Worm (Caenorhabditis elegans) whole organism, L3 larva: ENCODE measurements around the gene F18A11.5.
A peak's percentile ranks its signal among the peaks of the same experiment; 100 is the strongest.

Source experiments
- R02D3.7 ChIP-seq: fragments of 150-350 bp; optimal IDR thresholded peaks from 2 replicates; lab custom pipeline; 2014; ENCODE audit warnings: missing biosample characterization, missing genetic modification characterization
- ama-1 ChIP-seq: fragments of 150-350 bp; optimal IDR thresholded peaks from 2 replicates; lab custom pipeline; 2018
- ceh-16 ChIP-seq: sonication (generic microtip); optimal IDR thresholded peaks from 2 replicates; lab custom pipeline; 2017; ENCODE audit warnings: missing biosample characterization, missing genetic modification characterization
- ceh-28 ChIP-seq: fragments of 150-350 bp; optimal IDR thresholded peaks from 2 replicates; lab custom pipeline; 2014; ENCODE audit warnings: missing biosample characterization, missing genetic modification reagents, missing genetic modification characterization
- ceh-82 ChIP-seq: fragments of 150-350 bp; optimal IDR thresholded peaks from 2 replicates; lab custom pipeline; 2014; ENCODE audit warnings: missing biosample characterization, missing genetic modification characterization
- ceh-9 ChIP-seq: sonication (generic microtip); optimal IDR thresholded peaks from 2 replicates; lab custom pipeline; 2018; ENCODE audit warnings: missing biosample characterization, missing genetic modification characterization
- elt-1 ChIP-seq: fragments of 150-350 bp; optimal IDR thresholded peaks from 2 replicates; lab custom pipeline; 2014; ENCODE audit warnings: missing biosample characterization, missing genetic modification characterization
- elt-2 ChIP-seq: sonication (generic microtip); optimal IDR thresholded peaks from 2 replicates; lab custom pipeline; 2016; ENCODE audit warnings: missing genetic modification reagents, mild to moderate bottlenecking, missing genetic modification characterization, missing compliant biosample characterization
- elt-3 ChIP-seq, 3 experiments: fragments of 150-350 bp in 1 of 3; sonication (generic microtip) in 2 of 3; optimal IDR thresholded peaks; 2 replicates in 2 of 3; 4 replicates in 1 of 3; lab custom pipeline; 2014 to 2017; ENCODE audit warnings: missing biosample characterization in 3 of 3, missing genetic modification characterization in 3 of 3
- eor-1 ChIP-seq, 2 experiments: fragments of 150-350 bp; optimal IDR thresholded peaks; 2 replicates each; lab custom pipeline; 2014 to 2018; ENCODE audit warnings: missing biosample characterization in 2 of 2, missing genetic modification characterization in 2 of 2
- fkh-10 ChIP-seq: sonication (generic microtip); optimal IDR thresholded peaks from 2 replicates; lab custom pipeline; 2017; ENCODE audit warnings: missing biosample characterization, missing genetic modification reagents, missing genetic modification characterization
- fos-1 ChIP-seq: fragments of 150-350 bp; optimal IDR thresholded peaks from 2 replicates; lab custom pipeline; 2014; ENCODE audit warnings: missing biosample characterization, missing genetic modification characterization
- jun-1 ChIP-seq: fragments of 150-350 bp; optimal IDR thresholded peaks from 2 replicates; lab custom pipeline; 2014; ENCODE audit warnings: missing biosample characterization, missing genetic modification reagents, missing genetic modification characterization
- lin-15B ChIP-seq: fragments of 150-350 bp; optimal IDR thresholded peaks from 2 replicates; lab custom pipeline; 2014; ENCODE audit warnings: missing biosample characterization, missing genetic modification characterization
- lin-39 ChIP-seq: fragments of 150-350 bp; optimal IDR thresholded peaks from 2 replicates; lab custom pipeline; 2018; ENCODE audit warnings: missing biosample characterization, missing genetic modification reagents, missing genetic modification characterization
- lsy-12 ChIP-seq: sonication (generic microtip); optimal IDR thresholded peaks from 2 replicates; lab custom pipeline; 2016; ENCODE audit warnings: mild to moderate bottlenecking, missing genetic modification characterization, missing compliant biosample characterization
- mdl-1 ChIP-seq: fragments of 150-350 bp; optimal IDR thresholded peaks from 2 replicates; lab custom pipeline; 2014; ENCODE audit warnings: missing biosample characterization, missing genetic modification characterization
- nfya-1 ChIP-seq: sonication (generic microtip); optimal IDR thresholded peaks from 2 replicates; lab custom pipeline; 2017; ENCODE audit warnings: missing genetic modification characterization, mild to moderate bottlenecking, missing compliant biosample characterization, antibody characterized with exemption, moderate library complexity; ENCODE audit not compliant: insufficient read depth
- nhr-12 ChIP-seq: fragments of 150-350 bp; optimal IDR thresholded peaks from 2 replicates; lab custom pipeline; 2014; ENCODE audit warnings: missing biosample characterization, missing genetic modification characterization
- nhr-23 ChIP-seq: fragments of 150-350 bp; optimal IDR thresholded peaks from 2 replicates; lab custom pipeline; 2014; ENCODE audit warnings: missing biosample characterization, missing genetic modification reagents, missing genetic modification characterization
- nhr-25 ChIP-seq: sonication (generic microtip); optimal IDR thresholded peaks from 2 replicates; lab custom pipeline; 2017; ENCODE audit warnings: missing biosample characterization, missing genetic modification characterization
- nhr-28 ChIP-seq: fragments of 150-350 bp; optimal IDR thresholded peaks from 2 replicates; lab custom pipeline; 2014; ENCODE audit warnings: missing biosample characterization, missing genetic modification characterization
- nhr-67 ChIP-seq: fragments of 150-350 bp; optimal IDR thresholded peaks from 2 replicates; lab custom pipeline; 2014; ENCODE audit warnings: missing biosample characterization, missing genetic modification characterization
- pha-4 ChIP-seq: fragments of 150-350 bp; optimal IDR thresholded peaks from 2 replicates; lab custom pipeline; 2014; ENCODE audit warnings: missing biosample characterization, missing genetic modification reagents, missing genetic modification characterization
- pqm-1 ChIP-seq: fragments of 150-350 bp; optimal IDR thresholded peaks from 2 replicates; lab custom pipeline; 2017; ENCODE audit warnings: missing biosample characterization, missing genetic modification characterization, inconsistent platforms
- sea-2 ChIP-seq: fragments of 150-350 bp; sonication (generic microtip); optimal IDR thresholded peaks from 4 replicates; lab custom pipeline; 2014; ENCODE audit warnings: missing biosample characterization, missing genetic modification reagents, missing genetic modification characterization
- skn-1 ChIP-seq: fragments of 150-350 bp; optimal IDR thresholded peaks from 2 replicates; lab custom pipeline; 2014; ENCODE audit warnings: missing biosample characterization, missing genetic modification characterization
- snpc-4 ChIP-seq: fragments of 150-350 bp; optimal IDR thresholded peaks from 2 replicates; lab custom pipeline; 2014; ENCODE audit warnings: missing biosample characterization, missing genetic modification characterization
- tbx-2 ChIP-seq: sonication (generic microtip); optimal IDR thresholded peaks from 2 replicates; lab custom pipeline; 2016; ENCODE audit warnings: mild to moderate bottlenecking, missing genetic modification characterization, missing compliant biosample characterization
- unc-39 ChIP-seq: sonication (generic microtip); optimal IDR thresholded peaks from 4 replicates; lab custom pipeline; 2017; ENCODE audit warnings: missing biosample characterization, missing genetic modification characterization
- unc-62 ChIP-seq: fragments of 150-350 bp; sonication (generic microtip); optimal IDR thresholded peaks from 4 replicates; lab custom pipeline; 2014; ENCODE audit warnings: missing biosample characterization, missing genetic modification reagents, missing genetic modification characterization
- zag-1 ChIP-seq: fragments of 150-350 bp; optimal IDR thresholded peaks from 2 replicates; lab custom pipeline; 2014; ENCODE audit warnings: missing biosample characterization, missing genetic modification characterization
- ztf-11 ChIP-seq: fragments of 150-350 bp; optimal IDR thresholded peaks from 2 replicates; lab custom pipeline; 2014; ENCODE audit warnings: missing biosample characterization, missing genetic modification characterization
- ztf-4 ChIP-seq: fragments of 150-350 bp; optimal IDR thresholded peaks from 2 replicates; lab custom pipeline; 2014; ENCODE audit warnings: missing biosample characterization, missing genetic modification characterization

Gene F18A11.5

ce11 chrII:13013966-13014365 is at the start of gene F18A11.5:
Gene F18A11.5, minus strand, starts transcription at chrII:13014286.
- no peak for TF ChIP-seq tbx-2 (tag; lab: Kevin White, UChicago)
- no peak for TF ChIP-seq unc-39
- no peak for TF ChIP-seq nhr-25 (tag; lab: Kevin White, UChicago)
- no peak for TF ChIP-seq ztf-11 (tag; lab: Kevin White, UChicago)
- TF ChIP-seq nfya-1 (tag; lab: Kevin White, UChicago): peak; percentile 12
- TF ChIP-seq R02D3.7 (tag; lab: Kevin White, UChicago): no peak
- peak; percentile 5 for TF ChIP-seq lin-39 (tag; lab: Kevin White, UChicago)
- no peak for TF ChIP-seq fos-1 (tag; lab: Kevin White, UChicago)
- TF ChIP-seq snpc-4: no peak
- no peak for TF ChIP-seq ceh-9 (tag; lab: Kevin White, UChicago)
- no peak for TF ChIP-seq nhr-28 (tag; lab: Kevin White, UChicago)
- no peak for TF ChIP-seq zag-1 (tag; lab: Kevin White, UChicago)
- TF ChIP-seq lsy-12 (tag; lab: Kevin White, UChicago): no peak
- TF ChIP-seq nhr-67 (tag; lab: Kevin White, UChicago): no peak
- TF ChIP-seq ceh-82 (tag; lab: Kevin White, UChicago): no peak
- peak; percentile 5 for TF ChIP-seq ceh-28 (tag; lab: Kevin White, UChicago)
- TF ChIP-seq elt-2 (tag; lab: Kevin White, UChicago): no peak

- TF ChIP-seq elt-1 (tag; lab: Kevin White, UChicago) (no peak), ceh-16 (tag; lab: Kevin White, UChicago) (no peak), unc-39 (no peak), lsy-12 (tag; lab: Kevin White, UChicago) (no peak), skn-1 (tag; lab: Kevin White, UChicago) (no peak), ztf-4 (tag; lab: Kevin White, UChicago) (no peak), nhr-23 (tag; lab: Kevin White, UChicago) (no peak), nhr-67 (tag; lab: Kevin White, UChicago) (no peak), eor-1 (tag; optimal IDR thresholded peaks at IDR 0.05; lab: Kevin White, UChicago) (no peak), pha-4 (tag; lab: Kevin White, UChicago) (no peak), fos-1 (tag; lab: Kevin White, UChicago) (no peak), sea-2 (no peak), ama-1 (lab: Kevin White, UChicago) (no peak), ceh-9 (tag; lab: Kevin White, UChicago) (no peak), unc-62 (GFP tag; lab: Kevin White, UChicago) (no peak), fkh-10 (no peak), R02D3.7 (tag; lab: Kevin White, UChicago) (no peak), pqm-1 (no peak), tbx-2 (tag; lab: Kevin White, UChicago) (no peak)
Measured at ce11 chrII:13059196-13059595, 45.1 kb upstream of the F18A11.5 start.

- TF ChIP-seq nhr-12 (tag; lab: Kevin White, UChicago) (no peak), mdl-1 (tag; lab: Kevin White, UChicago) (no peak), fos-1 (tag; lab: Kevin White, UChicago) (no peak), nfya-1 (tag; lab: Kevin White, UChicago) (no peak), elt-3 (tag; optimal IDR thresholded peaks at IDR 0.05; lab: Kevin White, UChicago) (no peak)
Measured at ce11 chrII:13056580-13056979, 42.5 kb upstream of the F18A11.5 start, which contains the start of gene zyx-1. Gene zyx-1, plus strand, starts transcription at chrII:13056910.

ce11 chrII:13053443-13053842 is 39.4 kb upstream of the F18A11.5 start:
- TF ChIP-seq jun-1 (tag; lab: Kevin White, UChicago) (no peak), nhr-23 (tag; lab: Kevin White, UChicago) (peak; percentile 35)

- TF ChIP-seq unc-62 (GFP tag; lab: Kevin White, UChicago): no peak
- TF ChIP-seq jun-1 (tag; lab: Kevin White, UChicago): no peak
- no peak for TF ChIP-seq fos-1 (tag; lab: Kevin White, UChicago)
- TF ChIP-seq nhr-23 (tag; lab: Kevin White, UChicago): no peak
- no peak for TF ChIP-seq lin-15B (tag; lab: Kevin White, UChicago)
Measured at ce11 chrII:13050050-13050449, 36.0 kb upstream of the F18A11.5 start.
